Worm (Caenorhabditis elegans) whole organism, mixed stage, embryonic: ENCODE data around the gene rfip-2.

ENCODE experiments used
- M03D4.4 ChIP-seq: sonication (generic microtip); optimal IDR thresholded peaks from 2 replicates; lab custom pipeline; 2017; ENCODE audit warnings: mild to moderate bottlenecking, missing genetic modification characterization, missing compliant biosample characterization
- bed-3 ChIP-seq: fragments of 200-800 bp; sonication (Bioruptor generic); optimal IDR thresholded peaks from 3 replicates; lab custom pipeline; 2018; ENCODE audit warnings: mild to moderate bottlenecking, missing genetic modification characterization, moderate library complexity, missing compliant biosample characterization
- blmp-1 ChIP-seq: fragments of 150-350 bp; optimal IDR thresholded peaks from 2 replicates; lab custom pipeline; 2014; ENCODE audit warnings: missing biosample characterization, missing genetic modification characterization
- ceh-39 ChIP-seq: fragments of 150-350 bp; optimal IDR thresholded peaks from 2 replicates; lab custom pipeline; 2014; ENCODE audit warnings: missing biosample characterization, missing genetic modification characterization
- ceh-43 ChIP-seq: fragments of 200-800 bp; sonication (Bioruptor generic); optimal IDR thresholded peaks from 2 replicates; lab custom pipeline; 2018; ENCODE audit warnings: mild to moderate bottlenecking, missing genetic modification characterization, moderate library complexity, missing compliant biosample characterization
- ceh-83 ChIP-seq: fragments of 200-800 bp; sonication (Bioruptor generic); optimal IDR thresholded peaks from 2 replicates; lab custom pipeline; 2018; ENCODE audit warnings: mild to moderate bottlenecking, missing genetic modification characterization, missing compliant biosample characterization
- ces-1 ChIP-seq: fragments of 150-350 bp; optimal IDR thresholded peaks from 2 replicates; lab custom pipeline; 2014; ENCODE audit warnings: missing biosample characterization, missing genetic modification reagents, missing genetic modification characterization
- drap-1 ChIP-seq: fragments of 200-800 bp; sonication (Bioruptor generic); optimal IDR thresholded peaks from 3 replicates; lab custom pipeline; 2018; ENCODE audit warnings: mild to moderate bottlenecking, missing genetic modification characterization, missing compliant biosample characterization
- elt-1 ChIP-seq: sonication (generic microtip); optimal IDR thresholded peaks from 2 replicates; lab custom pipeline; 2017; ENCODE audit warnings: missing genetic modification characterization, mild to moderate bottlenecking, missing compliant biosample characterization, antibody characterized with exemption, moderate library complexity, borderline replicate concordance; ENCODE audit not compliant: insufficient read depth
- elt-3 ChIP-seq: fragments of 150-350 bp; optimal IDR thresholded peaks from 2 replicates; lab custom pipeline; 2014; ENCODE audit warnings: missing biosample characterization, missing genetic modification characterization
- flh-1 ChIP-seq: fragments of 200-800 bp; sonication (Bioruptor generic); optimal IDR thresholded peaks from 2 replicates; lab custom pipeline; 2018; ENCODE audit warnings: mild to moderate bottlenecking, missing genetic modification characterization, moderate library complexity, missing compliant biosample characterization
- hlh-1 ChIP-seq: fragments of 150-350 bp; optimal IDR thresholded peaks from 2 replicates; lab custom pipeline; 2014; ENCODE audit warnings: missing biosample characterization, missing genetic modification reagents, missing genetic modification characterization
- lin-13 ChIP-seq: fragments of 150-350 bp; optimal IDR thresholded peaks from 2 replicates; lab custom pipeline; 2014; ENCODE audit warnings: missing biosample characterization, missing genetic modification characterization
- lin-32 ChIP-seq: fragments of 200-800 bp; sonication (Bioruptor generic); optimal IDR thresholded peaks from 2 replicates; lab custom pipeline; 2018; ENCODE audit warnings: mild to moderate bottlenecking, missing genetic modification characterization, missing compliant biosample characterization
- lsy-2 ChIP-seq: fragments of 150-350 bp; optimal IDR thresholded peaks from 2 replicates; lab custom pipeline; 2014; ENCODE audit warnings: missing biosample characterization, missing genetic modification characterization
- mab-5 ChIP-seq: fragments of 150-350 bp; optimal IDR thresholded peaks from 2 replicates; lab custom pipeline; 2014; ENCODE audit warnings: missing biosample characterization, missing genetic modification characterization
- mep-1 ChIP-seq: fragments of 150-350 bp; optimal IDR thresholded peaks from 2 replicates; lab custom pipeline; 2017; ENCODE audit warnings: missing biosample characterization, missing genetic modification reagents, missing genetic modification characterization, inconsistent platforms
- nhr-12 ChIP-seq: fragments of 150-350 bp; optimal IDR thresholded peaks from 2 replicates; lab custom pipeline; 2014; ENCODE audit warnings: missing biosample characterization, missing genetic modification characterization
- nhr-2 ChIP-seq: fragments of 150-350 bp; optimal IDR thresholded peaks from 2 replicates; lab custom pipeline; 2014; ENCODE audit warnings: missing biosample characterization, missing genetic modification characterization
- nhr-237 ChIP-seq: fragments of 150-350 bp; optimal IDR thresholded peaks from 2 replicates; lab custom pipeline; 2014; ENCODE audit warnings: missing biosample characterization, missing genetic modification characterization
- nhr-76 ChIP-seq: sonication (generic microtip); optimal IDR thresholded peaks from 2 replicates; lab custom pipeline; 2017; ENCODE audit warnings: missing biosample characterization, missing genetic modification characterization
- pha-4 ChIP-seq: fragments of 150-350 bp; optimal IDR thresholded peaks from 2 replicates; lab custom pipeline; 2018; ENCODE audit warnings: missing biosample characterization, missing genetic modification reagents, missing genetic modification characterization
- sem-2 ChIP-seq: fragments of 200-800 bp; sonication (Bioruptor generic); optimal IDR thresholded peaks from 2 replicates; lab custom pipeline; 2018; ENCODE audit warnings: mild to moderate bottlenecking, missing genetic modification characterization, missing compliant biosample characterization
- snpc-4 ChIP-seq: fragments of 150-350 bp; optimal IDR thresholded peaks from 2 replicates; lab custom pipeline; 2014; ENCODE audit warnings: missing biosample characterization, missing genetic modification characterization
- sptf-1 ChIP-seq: sonication (generic microtip); optimal IDR thresholded peaks from 2 replicates; lab custom pipeline; 2017; ENCODE audit warnings: mild to moderate bottlenecking, missing genetic modification characterization, moderate library complexity, missing compliant biosample characterization
- tbx-8 ChIP-seq: fragments of 200-800 bp; sonication (Bioruptor generic); optimal IDR thresholded peaks from 2 replicates; lab custom pipeline; 2018; ENCODE audit warnings: mild to moderate bottlenecking, missing genetic modification characterization, moderate library complexity, missing compliant biosample characterization
- unc-120 ChIP-seq: sonication (generic microtip); optimal IDR thresholded peaks from 2 replicates; lab custom pipeline; 2017; ENCODE audit warnings: missing genetic modification characterization, missing compliant biosample characterization; ENCODE audit not compliant: poor library complexity, severe bottlenecking
- unc-39 ChIP-seq: fragments of 150-350 bp; optimal IDR thresholded peaks from 2 replicates; lab custom pipeline; 2014; ENCODE audit warnings: missing biosample characterization, missing genetic modification characterization
- unc-62 ChIP-seq: fragments of 150-350 bp; optimal IDR thresholded peaks from 2 replicates; lab custom pipeline; 2014; ENCODE audit warnings: missing biosample characterization, missing genetic modification reagents, missing genetic modification characterization
- zip-8 ChIP-seq: fragments of 150-350 bp; optimal IDR thresholded peaks from 2 replicates; lab custom pipeline; 2014; ENCODE audit warnings: missing biosample characterization, missing genetic modification characterization
- ztf-11 ChIP-seq: fragments of 150-350 bp; optimal IDR thresholded peaks from 2 replicates; lab custom pipeline; 2014; ENCODE audit warnings: missing biosample characterization, missing genetic modification characterization

rfip-2 gene

ce11 chrII:723488-723887, at the start of gene rfip-2:
Gene rfip-2, plus strand, starts transcription at chrII:723788.
- no peak for TF ChIP-seq elt-1
- TF ChIP-seq ceh-39: no peak
- TF ChIP-seq M03D4.4 (tag; lab: Kevin White, UChicago): no peak
- TF ChIP-seq nhr-76 (tag; lab: Kevin White, UChicago): no peak

ce11 chrII:674116-674515, 49.5 kb upstream of the rfip-2 start, which contains the start of gene Y39F10C.3:
Gene Y39F10C.3, plus strand, starts transcription at chrII:674416.
- TF ChIP-seq elt-1 (no peak), nhr-76 (tag; lab: Kevin White, UChicago) (no peak), pha-4 (tag; lab: Kevin White, UChicago) (no peak), sem-2 (no peak)

- no peak for TF ChIP-seq bed-3
- TF ChIP-seq drap-1: no peak
- no peak for TF ChIP-seq ztf-11 (tag; lab: Kevin White, UChicago)
- no peak for TF ChIP-seq snpc-4 (tag; lab: Kevin White, UChicago)
- TF ChIP-seq hlh-1 (tag; lab: Kevin White, UChicago): no peak
- no peak for TF ChIP-seq ceh-39
- TF ChIP-seq tbx-8 (GFP tag; lab: Kevin White, UChicago): no peak
- TF ChIP-seq blmp-1 (tag; lab: Kevin White, UChicago): no peak
- no peak for TF ChIP-seq sem-2
- no peak for TF ChIP-seq nhr-2 (tag; lab: Kevin White, UChicago)
- TF ChIP-seq nhr-76 (tag; lab: Kevin White, UChicago): no peak
- no peak for TF ChIP-seq unc-120 (tag; lab: Kevin White, UChicago)
- no peak for TF ChIP-seq mab-5 (tag; lab: Kevin White, UChicago)
- no peak for TF ChIP-seq elt-3 (tag; lab: Kevin White, UChicago)
Observed at ce11 chrII:675303-675702, 48.3 kb upstream of the rfip-2 start, which contains the start of gene Y39F10C.1. Gene Y39F10C.1, plus strand, starts transcription at chrII:675603.

DNA sequence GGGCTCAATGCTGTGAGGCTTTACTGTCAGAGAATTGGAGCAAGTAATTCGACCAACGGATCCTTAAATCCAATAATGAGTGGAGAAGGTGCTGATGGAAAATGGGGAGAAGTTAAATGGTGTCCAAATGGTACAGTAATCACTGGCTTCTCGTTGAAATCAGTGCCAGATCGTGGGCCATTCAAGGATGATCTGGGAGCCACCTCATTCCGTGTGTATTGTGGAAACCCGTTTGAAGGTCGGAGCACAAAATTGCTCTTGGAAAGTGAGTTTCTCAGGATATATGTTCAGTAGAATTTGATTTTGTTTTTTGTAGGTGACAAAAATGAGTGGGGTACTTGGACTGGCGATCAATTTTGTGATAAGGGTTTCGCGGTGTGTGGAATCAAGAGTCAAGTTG, 47.8 kb upstream of the rfip-2 start:
- TF ChIP-seq ceh-39: no peak
- no peak for TF ChIP-seq lsy-2 (tag; lab: Kevin White, UChicago)

- TF ChIP-seq tbx-8 (GFP tag; lab: Kevin White, UChicago): no peak
- no peak for TF ChIP-seq flh-1 (GFP tag; lab: Kevin White, UChicago)
- no peak for TF ChIP-seq zip-8 (tag; lab: Kevin White, UChicago)
- TF ChIP-seq ceh-43 (GFP tag; lab: Kevin White, UChicago): no peak
- no peak for TF ChIP-seq sptf-1 (tag; lab: Kevin White, UChicago)
- no peak for TF ChIP-seq nhr-237 (tag; lab: Kevin White, UChicago)
- TF ChIP-seq ceh-83 (GFP tag; lab: Kevin White, UChicago): no peak
- TF ChIP-seq unc-62: no peak
- TF ChIP-seq hlh-1 (tag; lab: Kevin White, UChicago): no peak
Observed at ce11 chrII:678581-678980, 45.0 kb upstream of the rfip-2 start, which contains the start of gene T02H6.9. Gene T02H6.9, plus strand, starts transcription at chrII:678881.

DNA sequence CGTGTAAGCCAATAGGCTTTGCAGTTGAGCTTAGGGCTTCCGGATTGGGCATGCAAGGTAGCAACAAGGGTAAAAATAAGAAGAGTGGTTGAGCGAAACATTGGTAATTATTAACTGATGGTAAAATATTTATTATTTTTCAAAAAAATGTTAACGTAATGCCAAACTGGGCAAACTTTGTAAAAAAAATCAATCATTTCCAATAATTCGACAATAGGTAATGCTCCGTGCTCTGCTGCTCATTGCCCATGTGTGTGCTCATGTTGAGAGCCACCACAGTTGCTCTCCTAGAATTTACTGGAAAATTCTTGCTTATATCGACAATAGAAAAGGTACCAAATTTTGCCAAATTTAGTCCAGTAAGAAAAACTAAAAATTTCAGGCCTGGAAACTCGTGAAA, 43.0 kb upstream of the rfip-2 start, which contains the start of the genes T02H6.10 and T02H6.8:
Gene T02H6.10, minus strand, starts transcription at position 101 of the 400 bp plus-strand sequence.
Gene T02H6.8, plus strand, starts transcription at position 221 of the 400 bp plus-strand sequence.
- TF ChIP-seq mep-1 (tag; lab: Kevin White, UChicago) (no peak), lin-32 (no peak), tbx-8 (GFP tag; lab: Kevin White, UChicago) (no peak)

ce11 chrII:682326-682725, 41.3 kb upstream of the rfip-2 start, which contains the start of gene T02H6.7:
Gene T02H6.7, plus strand, starts transcription at chrII:682626.
- TF ChIP-seq ces-1 (GFP tag; lab: Kevin White, UChicago): no peak
- no peak for TF ChIP-seq nhr-12 (tag; lab: Kevin White, UChicago)
- no peak for TF ChIP-seq unc-39
- no peak for TF ChIP-seq unc-120 (tag; lab: Kevin White, UChicago)
- no peak for TF ChIP-seq ceh-83 (GFP tag; lab: Kevin White, UChicago)
- TF ChIP-seq nhr-2 (tag; lab: Kevin White, UChicago): no peak
- no peak for TF ChIP-seq lin-13 (tag; lab: Kevin White, UChicago)
- no peak for TF ChIP-seq lsy-2 (tag; lab: Kevin White, UChicago)
- TF ChIP-seq, all 35 proteins: peak for 0
